Fruit fly (Drosophila melanogaster) whole organism, embryonic: Measurements from ENCODE around the gene fz.

ENCODE experiments used
- Adf1 ChIP-seq: fragments of 200-800 bp; sonication (Bioruptor generic); IDR thresholded peaks from 2 replicates; pipeline ENCODE4 v1.3.6; 2022; ENCODE audit warnings: missing biosample characterization, missing genetic modification characterization
- Bgb ChIP-seq: fragments of 200-800 bp; sonication (Bioruptor generic); IDR thresholded peaks from 2 replicates; pipeline ENCODE4 v1.3.6; 2022; ENCODE audit warnings: missing biosample characterization, missing genetic modification characterization; ENCODE audit not compliant: partially characterized antibody
- CG10267 ChIP-seq: fragments of 200-800 bp; sonication (Bioruptor generic); optimal IDR thresholded peaks from 2 replicates; lab custom pipeline; 2018; ENCODE audit warnings: missing biosample characterization, mild to moderate bottlenecking, missing genetic modification characterization, moderate library complexity
- CG12391 ChIP-seq: fragments of 200-800 bp; sonication (Bioruptor generic); optimal IDR thresholded peaks from 3 replicates; lab custom pipeline; 2018; ENCODE audit warnings: missing biosample characterization, mild to moderate bottlenecking, missing genetic modification characterization, moderate library complexity
- CG12942 ChIP-seq: fragments of 200-800 bp; sonication (Bioruptor generic); optimal IDR thresholded peaks from 3 replicates; lab custom pipeline; 2016; ENCODE audit warnings: missing biosample characterization, missing genetic modification characterization
- CG13296 ChIP-seq: fragments of 200-800 bp; sonication (Bioruptor generic); optimal IDR thresholded peaks from 3 replicates; lab custom pipeline; 2018; ENCODE audit warnings: missing biosample characterization, mild to moderate bottlenecking, missing genetic modification characterization
- CG13894 ChIP-seq: fragments of 200-800 bp; sonication (Bioruptor generic); optimal IDR thresholded peaks from 3 replicates; lab custom pipeline; 2018; ENCODE audit warnings: missing biosample characterization, mild to moderate bottlenecking, missing genetic modification characterization, moderate library complexity
- CG17359 ChIP-seq: fragments of 200-800 bp; sonication (Bioruptor generic); optimal IDR thresholded peaks from 3 replicates; lab custom pipeline; 2018; ENCODE audit warnings: missing biosample characterization, mild to moderate bottlenecking, missing genetic modification characterization, moderate library complexity
- CG17829 ChIP-seq: fragments of 200-800 bp; optimal IDR thresholded peaks from 2 replicates; lab custom pipeline; 2019; ENCODE audit warnings: missing biosample characterization, mild to moderate bottlenecking, missing genetic modification characterization, moderate library complexity
- CG17912 ChIP-seq: fragments of 200-800 bp; sonication (Bioruptor generic); optimal IDR thresholded peaks from 2 replicates; lab custom pipeline; 2018; ENCODE audit warnings: missing biosample characterization, mild to moderate bottlenecking, missing genetic modification characterization
- CG1832 ChIP-seq: fragments of 200-800 bp; sonication (Bioruptor generic); optimal IDR thresholded peaks from 2 replicates; lab custom pipeline; 2017; ENCODE audit warnings: missing biosample characterization, mild to moderate bottlenecking, missing genetic modification characterization, inconsistent platforms
- CG18476 ChIP-seq: fragments of 200-800 bp; sonication (Bioruptor generic); optimal IDR thresholded peaks from 2 replicates; lab custom pipeline; 2016; ENCODE audit warnings: missing biosample characterization, mild to moderate bottlenecking, missing genetic modification characterization
- CG2678 ChIP-seq: fragments of 200-800 bp; sonication (Bioruptor generic); optimal IDR thresholded peaks from 3 replicates; lab custom pipeline; 2019; ENCODE audit warnings: missing biosample characterization, mild to moderate bottlenecking, missing genetic modification characterization, moderate library complexity
- CG2875 ChIP-seq: fragments of 200-800 bp; sonication (Bioruptor generic); optimal IDR thresholded peaks from 2 replicates; lab custom pipeline; 2017; ENCODE audit warnings: missing biosample characterization, mild to moderate bottlenecking, missing genetic modification characterization, missing genetic modification reagents
- CG3065 ChIP-seq: fragments of 200-800 bp; sonication (Bioruptor generic); optimal IDR thresholded peaks from 2 replicates; lab custom pipeline; 2016; ENCODE audit warnings: missing biosample characterization, missing genetic modification characterization
- CG33213 ChIP-seq: fragments of 200-800 bp; sonication (Bioruptor generic); optimal IDR thresholded peaks from 3 replicates; lab custom pipeline; 2016; ENCODE audit warnings: missing biosample characterization, missing genetic modification characterization
- CG3407 ChIP-seq: fragments of 200-800 bp; sonication (Bioruptor generic); optimal IDR thresholded peaks from 2 replicates; lab custom pipeline; 2018; ENCODE audit warnings: missing biosample characterization, mild to moderate bottlenecking, missing genetic modification characterization
- CG4404 ChIP-seq: fragments of 200-800 bp; sonication (Bioruptor generic); IDR thresholded peaks from 2 replicates; pipeline ENCODE4 v1.3.6; 2022; ENCODE audit warnings: missing biosample characterization, missing genetic modification characterization
- CG4730 ChIP-seq: fragments of 200-800 bp; sonication (Bioruptor generic); IDR thresholded peaks from 2 replicates; pipeline ENCODE4 v1.3.6; 2022; ENCODE audit warnings: missing biosample characterization, missing genetic modification characterization
- CG6683 ChIP-seq: fragments of 200-800 bp; sonication (Bioruptor generic); optimal IDR thresholded peaks from 2 replicates; lab custom pipeline; 2017; ENCODE audit warnings: missing biosample characterization, mild to moderate bottlenecking, missing genetic modification characterization, missing genetic modification reagents
- CG8281 ChIP-seq: fragments of 200-800 bp; sonication (Bioruptor generic); optimal IDR thresholded peaks from 2 replicates; lab custom pipeline; 2018; ENCODE audit warnings: missing biosample characterization, mild to moderate bottlenecking, missing genetic modification characterization, moderate library complexity
- CG9215 ChIP-seq: fragments of 200-800 bp; sonication (Bioruptor generic); IDR thresholded peaks from 2 replicates; pipeline ENCODE4 v1.3.6; 2022; ENCODE audit warnings: missing biosample characterization, missing genetic modification characterization
- Eip74EF ChIP-seq, 2 experiments: fragments of 200-800 bp in 1 of 2; fragments of >200 bp in 1 of 2; sonication (Bioruptor generic) in 1 of 2; optimal IDR thresholded peaks; 2 replicates each; lab custom pipeline; 2017 to 2019; ENCODE audit warnings: missing biosample characterization in 2 of 2, missing genetic modification characterization in 2 of 2, mild to moderate bottlenecking in 1 of 2, moderate library complexity in 1 of 2
- Elba2 ChIP-seq: fragments of 200-800 bp; sonication (Bioruptor generic); optimal IDR thresholded peaks from 3 replicates; lab custom pipeline; 2016; ENCODE audit warnings: missing biosample characterization, missing genetic modification characterization
- Fer3 ChIP-seq: fragments of 200-800 bp; sonication (Bioruptor generic); optimal IDR thresholded peaks from 2 replicates; lab custom pipeline; 2018; ENCODE audit warnings: missing biosample characterization, mild to moderate bottlenecking, missing genetic modification characterization, moderate library complexity
- HmgD ChIP-seq: fragments of 200-800 bp; sonication (Bioruptor generic); optimal IDR thresholded peaks from 3 replicates; lab custom pipeline; 2016; ENCODE audit warnings: missing biosample characterization, missing genetic modification characterization
- Max ChIP-seq: fragments of 200-800 bp; sonication (Bioruptor generic); optimal IDR thresholded peaks from 2 replicates; lab custom pipeline; 2016; ENCODE audit warnings: missing biosample characterization, mild to moderate bottlenecking, missing genetic modification characterization
- Myb ChIP-seq: fragments of 200-800 bp; sonication (Bioruptor generic); optimal IDR thresholded peaks from 2 replicates; lab custom pipeline; 2016; ENCODE audit warnings: missing biosample characterization, missing genetic modification characterization
- Ravus ChIP-seq: fragments of 200-800 bp; sonication (Bioruptor generic); IDR thresholded peaks from 2 replicates; pipeline ENCODE4 v1.3.6; 2022; ENCODE audit warnings: missing biosample characterization, missing genetic modification characterization
- Spps ChIP-seq: fragments of 200-800 bp; sonication (Bioruptor generic); optimal IDR thresholded peaks from 2 replicates; lab custom pipeline; 2018; ENCODE audit warnings: missing biosample characterization, mild to moderate bottlenecking, missing genetic modification characterization
- Ssrp ChIP-seq: fragments of 200-800 bp; sonication (Bioruptor generic); optimal IDR thresholded peaks from 2 replicates; lab custom pipeline; 2018; ENCODE audit warnings: missing biosample characterization, mild to moderate bottlenecking, missing genetic modification characterization, moderate library complexity
- Taf1 ChIP-seq: fragments of 200-800 bp; sonication (Bioruptor generic); IDR thresholded peaks from 2 replicates; pipeline ENCODE4 v1.3.6; 2022; ENCODE audit warnings: missing biosample characterization, missing genetic modification characterization
- Xrp1 ChIP-seq: fragments of 200-800 bp; sonication (Bioruptor generic); IDR thresholded peaks from 2 replicates; pipeline ENCODE4 v1.3.6; 2022; ENCODE audit warnings: missing biosample characterization, missing genetic modification characterization
- al ChIP-seq: fragments of 200-800 bp; sonication (Bioruptor generic); IDR thresholded peaks from 2 replicates; pipeline ENCODE4 v1.3.6; 2022; ENCODE audit warnings: missing biosample characterization, missing genetic modification characterization
- cg ChIP-seq: fragments of 200-800 bp; sonication (Bioruptor generic); optimal IDR thresholded peaks from 3 replicates; lab custom pipeline; 2019; ENCODE audit warnings: missing biosample characterization, mild to moderate bottlenecking, missing genetic modification characterization, moderate library complexity
- disco-r ChIP-seq: fragments of 200-800 bp; sonication (Bioruptor generic); optimal IDR thresholded peaks from 2 replicates; lab custom pipeline; 2016; ENCODE audit warnings: missing biosample characterization, missing genetic modification characterization
- fru ChIP-seq: fragments of >200 bp; optimal IDR thresholded peaks from 2 replicates; lab custom pipeline; 2017
- gsb ChIP-seq: fragments of 200-800 bp; sonication (Bioruptor generic); IDR thresholded peaks from 2 replicates; pipeline ENCODE4 v1.3.6; 2022; ENCODE audit warnings: missing biosample characterization, missing genetic modification characterization
- gt ChIP-seq: fragments of 200-800 bp; sonication (Bioruptor generic); IDR thresholded peaks from 2 replicates; pipeline ENCODE4 v1.3.6; 2022; ENCODE audit warnings: missing biosample characterization, missing genetic modification characterization
- insv ChIP-seq, 2 experiments: fragments of 200-800 bp; sonication (Bioruptor generic); optimal IDR thresholded peaks; 3 replicates each; lab custom pipeline; 2016 to 2018; ENCODE audit warnings: missing biosample characterization in 2 of 2, missing genetic modification characterization in 2 of 2
- lab ChIP-seq: fragments of 200-800 bp; sonication (Bioruptor generic); optimal IDR thresholded peaks from 3 replicates; lab custom pipeline; 2017; ENCODE audit warnings: missing biosample characterization, missing genetic modification characterization, mild to moderate bottlenecking, moderate library complexity, missing genetic modification reagents
- lilli ChIP-seq: fragments of 200-800 bp; sonication (Bioruptor generic); optimal IDR thresholded peaks from 3 replicates; lab custom pipeline; 2016; ENCODE audit warnings: missing biosample characterization, missing genetic modification characterization
- lola ChIP-seq, 3 experiments: fragments of >200 bp in 2 of 3; fragments of 200-800 bp in 1 of 3; sonication (Bioruptor generic) in 1 of 3; optimal IDR thresholded peaks; 2 replicates each; lab custom pipeline; 2017 to 2019; ENCODE audit warnings: missing biosample characterization in 3 of 3, missing genetic modification characterization in 3 of 3, mild to moderate bottlenecking in 1 of 3, moderate library complexity in 1 of 3
- odd ChIP-seq: fragments of 200-800 bp; sonication (Bioruptor generic); optimal IDR thresholded peaks from 2 replicates; lab custom pipeline; 2017; ENCODE audit warnings: missing biosample characterization, mild to moderate bottlenecking, missing genetic modification characterization
- org-1 ChIP-seq: fragments of 200-800 bp; sonication (Bioruptor generic); optimal IDR thresholded peaks from 2 replicates; lab custom pipeline; 2017; ENCODE audit warnings: missing biosample characterization, missing genetic modification characterization
- ranshi ChIP-seq: fragments of 200-800 bp; sonication (Bioruptor generic); IDR thresholded peaks from 2 replicates; pipeline ENCODE4 v1.3.6; 2022; ENCODE audit warnings: missing biosample characterization, missing genetic modification characterization
- seq ChIP-seq: fragments of 200-800 bp; sonication (Bioruptor generic); IDR thresholded peaks from 2 replicates; pipeline ENCODE4 v1.3.6; 2022; ENCODE audit warnings: missing biosample characterization, missing genetic modification characterization
- slbo ChIP-seq: fragments of 200-800 bp; sonication (Bioruptor generic); IDR thresholded peaks from 2 replicates; pipeline ENCODE4 v1.3.6; 2022; ENCODE audit warnings: missing biosample characterization, missing genetic modification characterization
- sug ChIP-seq: fragments of 200-800 bp; optimal IDR thresholded peaks from 2 replicates; lab custom pipeline; 2019; ENCODE audit warnings: missing biosample characterization, mild to moderate bottlenecking, missing genetic modification characterization, moderate library complexity
- usp ChIP-seq: fragments of >200 bp; optimal IDR thresholded peaks from 2 replicates; lab custom pipeline; 2017; ENCODE audit warnings: missing biosample characterization, missing genetic modification characterization
- yki ChIP-seq: fragments of >200 bp; optimal IDR thresholded peaks from 3 replicates; lab custom pipeline; 2018

fz gene

dm6 chr3L:14338886-14339285 is 64.7 kb downstream of the fz start (continued):
- TF ChIP-seq CG2875 (GFP tag; lab: Kevin White, UChicago) (peak; percentile 26), Eip74EF (GFP tag; optimal IDR thresholded peaks at IDR 0.05; lab: Kevin White, UChicago) (no peak), al (GFP tag; lab: Robert Waterston, UW) (no peak), yki (no peak), Adf1 (GFP tag; lab: Robert Waterston, UW) (no peak), slbo (peak; percentile 72), CG33213 (GFP tag; lab: Kevin White, UChicago) (peak; percentile 42), CG12391 (tag; lab: Kevin White, UChicago) (peak; percentile 59), Myb (peak; percentile 53), lilli (GFP tag; lab: Kevin White, UChicago) (peak; percentile 71), lola (GFP tag; optimal IDR thresholded peaks at IDR 0.05; lab: Kevin White, UChicago) (peak in 1 of 3 experiments; percentile 39), Taf1 (no peak), Elba2 (no peak), lab (GFP tag; lab: Kevin White, UChicago) (peak; percentile 70), CG13894 (tag; lab: Kevin White, UChicago) (no peak), ranshi (GFP tag; lab: Robert Waterston, UW) (peak; percentile 66), Xrp1 (GFP tag; lab: Robert Waterston, UW) (peak; percentile 88), CG13296 (GFP tag; lab: Kevin White, UChicago) (peak; percentile 16), CG17359 (peak; percentile 60), CG10267 (tag; lab: Kevin White, UChicago) (peak; percentile 56), CG4730 (GFP tag; lab: Robert Waterston, UW) (peak; percentile 32; the same call in 1 of the 2 replicates), CG17829 (peak; percentile 75), CG3065 (no peak), disco-r (GFP tag; lab: Kevin White, UChicago) (peak; percentile 69), usp (GFP tag; lab: Kevin White, UChicago) (no peak), CG6683 (GFP tag; lab: Kevin White, UChicago) (no peak), gt (GFP tag; lab: Robert Waterston, UW) (no peak), CG8281 (tag; lab: Kevin White, UChicago) (no peak), CG4404 (GFP tag; lab: Robert Waterston, UW) (peak; percentile 75), insv (GFP tag; optimal IDR thresholded peaks at IDR 0.05; lab: Kevin White, UChicago) (no peak), Max (GFP tag; lab: Kevin White, UChicago) (peak; percentile 15), Spps (tag; lab: Kevin White, UChicago) (no peak), CG18476 (GFP tag; lab: Kevin White, UChicago) (no peak), CG1832 (no peak), Ravus (GFP tag; lab: Robert Waterston, UW) (no peak; the same call in 1 of the 2 replicates), seq (GFP tag; lab: Robert Waterston, UW) (peak; percentile 49; the same call in 1 of the 2 replicates), cg (GFP tag; lab: Kevin White, UChicago) (no peak), fru (lab: Kevin White, UChicago) (no peak), gsb (GFP tag; lab: Robert Waterston, UW) (no peak), HmgD (GFP tag; lab: Kevin White, UChicago) (no peak), CG12942 (peak; percentile 64), CG3407 (GFP tag; lab: Kevin White, UChicago) (peak; percentile 45), sug (tag; lab: Kevin White, UChicago) (no peak), CG9215 (GFP tag; lab: Robert Waterston, UW) (peak; percentile 34; the same call in 1 of the 2 replicates), org-1 (GFP tag; lab: Kevin White, UChicago) (peak; percentile 73), CG2678 (tag; lab: Kevin White, UChicago) (peak; percentile 66), Ssrp (peak; percentile 48), odd (GFP tag; lab: Kevin White, UChicago) (no peak), Bgb (GFP tag; lab: Robert Waterston, UW) (no peak), CG17912 (GFP tag; lab: Kevin White, UChicago) (no peak), Fer3 (tag; lab: Kevin White, UChicago) (peak; percentile 41)
